Fruit fly (Drosophila melanogaster): ENCODE data around the gene opm.

opm gene

DNA sequence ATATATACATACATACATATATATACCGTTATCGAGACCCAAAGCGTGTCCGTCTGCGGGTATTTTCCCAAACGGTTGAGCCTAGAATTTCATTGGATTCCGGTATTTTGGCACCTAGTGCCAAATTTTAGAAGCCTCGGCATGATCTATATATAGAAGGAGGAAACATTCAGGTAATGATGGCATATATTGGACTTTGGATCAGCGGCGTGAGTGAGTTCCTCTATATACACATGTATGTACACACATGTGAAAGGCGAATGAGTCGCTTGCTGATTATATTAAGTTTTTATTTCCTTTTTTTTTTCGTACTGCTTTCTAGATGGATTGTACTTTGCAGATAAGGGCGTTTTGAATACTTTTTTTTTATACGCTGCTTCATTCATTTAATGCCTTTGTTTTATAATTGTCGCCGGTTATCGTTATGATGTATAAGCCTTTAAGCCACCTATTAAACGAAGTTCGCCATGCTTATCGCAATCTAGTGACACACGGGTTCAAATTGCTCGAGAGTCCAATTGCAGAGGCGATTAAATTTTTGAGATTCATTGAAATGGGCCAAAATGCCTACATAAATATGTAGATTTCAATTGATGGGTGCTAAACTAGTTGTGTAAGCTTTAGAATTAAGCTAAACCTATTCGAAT, 13.1 kb upstream of the opm start:
- TF ChIP-seq CG14655 (GFP tag; optimal IDR thresholded peaks at IDR 0.05) (peak; percentile 48), Ets98B (GFP tag; IDR thresholded peaks at IDR 0.05) (0 out of 2 replicates have a peak, but pooled peaks have one; percentile 9), gl (tag; optimal IDR thresholded peaks at IDR 0.05) (peak; percentile 57), CG13204 (GFP tag; optimal IDR thresholded peaks at IDR 0.05) (peak; percentile 51), CG9948 (tag; optimal IDR thresholded peaks at IDR 0.05) (no peak), Pif1A (GFP tag; optimal IDR thresholded peaks at IDR 0.05) (peak; percentile 18), CG34367 (tag; optimal IDR thresholded peaks at IDR 0.05) (no peak), Pif1B (GFP tag; optimal IDR thresholded peaks at IDR 0.05) (peak; percentile 40), Snoo (tag; optimal IDR thresholded peaks at IDR 0.05) (peak; percentile 31)

DNA sequence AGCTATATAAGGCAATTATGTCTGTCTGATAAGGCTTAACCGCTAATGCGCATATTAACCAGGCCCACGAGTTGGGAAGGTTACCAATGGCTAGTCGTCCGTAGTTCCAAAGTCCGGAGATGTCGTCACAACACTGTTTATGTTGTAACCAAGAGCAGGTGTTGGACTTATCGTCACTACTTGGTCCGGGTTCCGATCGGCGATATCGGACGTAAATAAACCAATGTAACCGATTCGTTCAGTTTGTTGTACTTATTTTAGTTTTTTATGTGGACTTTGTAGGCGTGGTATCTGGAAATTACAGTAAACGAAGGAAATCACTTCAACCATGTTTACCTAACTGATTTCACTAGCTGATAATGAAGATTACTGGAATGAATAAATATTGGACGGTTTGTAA, 12.2 kb upstream of the opm start:
- TF ChIP-seq gl (tag; optimal IDR thresholded peaks at IDR 0.05) (peak; percentile 46), fd96Ca (GFP tag; IDR thresholded peaks at IDR 0.05) (no peak), CG8159 (tag; optimal IDR thresholded peaks at IDR 0.05) (peak; percentile 11), CG12605 (GFP tag; IDR thresholded peaks at IDR 0.05) (peak; percentile 12; the same call in 1 of the 2 replicates), CG34367 (tag; optimal IDR thresholded peaks at IDR 0.05) (no peak)

DNA sequence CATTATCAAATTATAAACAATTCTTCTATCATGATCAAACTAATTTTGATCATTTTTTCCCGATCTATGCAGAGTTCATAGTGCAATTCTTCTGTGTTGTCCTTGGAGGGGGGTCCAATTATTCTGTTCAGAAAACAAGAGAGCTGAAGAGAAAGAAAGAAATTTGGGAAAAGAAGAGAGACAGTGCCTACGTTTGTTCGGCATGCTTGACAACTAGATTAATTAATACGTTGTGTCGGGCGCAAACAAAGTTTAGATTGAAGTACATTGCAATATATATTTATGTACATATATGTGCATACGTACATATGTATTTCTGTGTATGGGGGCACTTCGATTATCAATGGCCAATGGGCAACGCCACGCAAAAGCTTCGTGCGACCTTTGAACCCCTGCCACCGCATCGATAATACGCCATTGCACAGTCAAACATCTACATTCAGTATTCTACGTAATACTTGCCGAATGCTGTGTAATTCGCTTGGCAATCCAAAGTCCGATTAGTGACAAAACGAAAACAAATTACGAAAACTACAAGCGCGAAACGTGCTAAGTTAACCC, 11.4 kb upstream of the opm start:
- TF ChIP-seq CG32121 (GFP tag; IDR thresholded peaks at IDR 0.05) (no peak), EcR (GFP tag; optimal IDR thresholded peaks at IDR 0.05) (no peak), CG17806 (tag; optimal IDR thresholded peaks at IDR 0.05) (no peak), CG8301 (tag; optimal IDR thresholded peaks at IDR 0.05) (no peak), D1 (tag; optimal IDR thresholded peaks at IDR 0.05) (no peak), CG34367 (tag; optimal IDR thresholded peaks at IDR 0.05) (no peak), CG10348 (GFP tag; IDR thresholded peaks at IDR 0.05) (no peak), CG13204 (GFP tag; optimal IDR thresholded peaks at IDR 0.05) (no peak), CG9948 (tag; optimal IDR thresholded peaks at IDR 0.05) (no peak), CG4496 (GFP tag; IDR thresholded peaks at IDR 0.05) (no peak), Pif1B (GFP tag; optimal IDR thresholded peaks at IDR 0.05) (no peak), CG12605 (GFP tag; IDR thresholded peaks at IDR 0.05) (peak; percentile 26; the same call in 1 of the 2 replicates), gl (tag; optimal IDR thresholded peaks at IDR 0.05) (peak; percentile 29), Ets98B (GFP tag; IDR thresholded peaks at IDR 0.05) (peak; percentile 26; the same call in 1 of the 2 replicates), Snoo (tag; optimal IDR thresholded peaks at IDR 0.05) (no peak)

DNA sequence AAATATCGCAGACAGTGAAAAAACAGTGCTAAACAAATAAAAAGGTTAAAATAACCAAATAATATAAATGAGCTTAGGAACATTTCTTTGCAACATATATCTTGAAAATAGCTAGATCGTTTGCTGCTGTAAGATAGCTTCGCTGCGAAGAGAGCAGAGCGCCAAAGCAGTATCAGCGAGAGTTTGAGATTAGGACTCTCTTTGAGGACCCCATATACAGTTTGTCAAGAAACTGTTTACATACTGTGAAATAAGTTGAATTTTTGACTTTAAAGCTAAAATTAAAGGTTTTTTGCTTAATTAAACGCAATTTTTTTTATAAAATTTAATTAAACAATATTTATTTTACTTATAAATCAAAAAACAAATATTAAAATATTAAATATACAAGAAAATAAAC, 10.4 kb upstream of the opm start:
- TF ChIP-seq Pif1A (GFP tag; optimal IDR thresholded peaks at IDR 0.05) (no peak), CG34367 (tag; optimal IDR thresholded peaks at IDR 0.05) (no peak), fd96Ca (GFP tag; IDR thresholded peaks at IDR 0.05) (no peak)

DNA sequence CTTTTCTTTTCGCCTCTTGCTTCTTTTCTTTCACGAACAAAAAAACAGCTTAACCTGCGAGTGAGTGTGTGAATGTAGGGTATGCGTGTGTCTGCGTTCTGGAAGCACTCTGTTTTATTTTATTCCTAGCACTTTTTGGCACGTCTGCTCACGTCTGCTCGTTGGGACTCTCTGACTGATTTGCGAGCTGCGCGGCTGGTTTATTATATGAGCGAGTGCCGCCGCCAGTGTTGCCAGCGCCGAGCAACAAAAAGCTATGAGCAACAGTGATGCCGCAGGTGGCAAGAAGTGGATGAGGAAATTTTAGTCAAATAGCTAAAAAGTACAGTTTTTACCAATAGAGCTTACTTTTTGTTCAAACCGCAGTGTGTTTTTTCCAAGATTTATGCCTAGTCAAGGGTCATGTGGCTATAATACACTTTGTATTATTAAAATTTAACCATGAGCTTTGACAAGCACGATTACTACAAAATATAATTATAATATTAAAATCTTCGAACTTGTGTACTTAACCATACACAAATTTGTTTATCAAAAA, 9.9 kb upstream of the opm start, which contains the start of gene Lsd-2:
Gene Lsd-2 (minus strand): TSS at position 183 of the 538 bp plus-strand sequence.
- TF ChIP-seq CG34367 (tag; optimal IDR thresholded peaks at IDR 0.05) = peak; percentile 30
- TF ChIP-seq CG17806 (tag; optimal IDR thresholded peaks at IDR 0.05) = peak; percentile 10
- peak; percentile 31 for TF ChIP-seq gl (tag; optimal IDR thresholded peaks at IDR 0.05)
- peak; percentile 37 for TF ChIP-seq Pif1B (GFP tag; optimal IDR thresholded peaks at IDR 0.05)
- TF ChIP-seq EcR (GFP tag; optimal IDR thresholded peaks at IDR 0.05) = no peak
- peak; percentile 51 for TF ChIP-seq Ets98B (GFP tag; IDR thresholded peaks at IDR 0.05)
- TF ChIP-seq Snoo (tag; optimal IDR thresholded peaks at IDR 0.05) = peak; percentile 12
- TF ChIP-seq rn (GFP tag; IDR thresholded peaks at IDR 0.05) = no peak
- TF ChIP-seq CG9948 (tag; optimal IDR thresholded peaks at IDR 0.05) = no peak
- no peak for TF ChIP-seq CG10348 (GFP tag; IDR thresholded peaks at IDR 0.05)
- TF ChIP-seq CG14655 (GFP tag; optimal IDR thresholded peaks at IDR 0.05) = peak; percentile 40
- TF ChIP-seq CG13204 (GFP tag; optimal IDR thresholded peaks at IDR 0.05) = peak; percentile 4
- TF ChIP-seq Pif1A (GFP tag; optimal IDR thresholded peaks at IDR 0.05) = no peak
- peak; percentile 42 for TF ChIP-seq CG8159 (tag; optimal IDR thresholded peaks at IDR 0.05)
- peak; percentile 53; the same call in 2 of the 3 replicates for TF ChIP-seq CG4496 (GFP tag; IDR thresholded peaks at IDR 0.05)
- no peak for TF ChIP-seq D1 (tag; optimal IDR thresholded peaks at IDR 0.05)
- peak; percentile 50; the same call in 1 of the 2 replicates for TF ChIP-seq CG12605 (GFP tag; IDR thresholded peaks at IDR 0.05)
- TF ChIP-seq fd96Ca (GFP tag; IDR thresholded peaks at IDR 0.05) = peak; percentile 50; the same call in 1 of the 3 replicates
- 0 out of 2 replicates have a peak, but pooled peaks have one; percentile 18 for TF ChIP-seq CG32121 (GFP tag; IDR thresholded peaks at IDR 0.05)
- peak; percentile 9 for TF ChIP-seq CG15710 (tag; optimal IDR thresholded peaks at IDR 0.05)
- no peak for TF ChIP-seq CG8301 (tag; optimal IDR thresholded peaks at IDR 0.05)

DNA sequence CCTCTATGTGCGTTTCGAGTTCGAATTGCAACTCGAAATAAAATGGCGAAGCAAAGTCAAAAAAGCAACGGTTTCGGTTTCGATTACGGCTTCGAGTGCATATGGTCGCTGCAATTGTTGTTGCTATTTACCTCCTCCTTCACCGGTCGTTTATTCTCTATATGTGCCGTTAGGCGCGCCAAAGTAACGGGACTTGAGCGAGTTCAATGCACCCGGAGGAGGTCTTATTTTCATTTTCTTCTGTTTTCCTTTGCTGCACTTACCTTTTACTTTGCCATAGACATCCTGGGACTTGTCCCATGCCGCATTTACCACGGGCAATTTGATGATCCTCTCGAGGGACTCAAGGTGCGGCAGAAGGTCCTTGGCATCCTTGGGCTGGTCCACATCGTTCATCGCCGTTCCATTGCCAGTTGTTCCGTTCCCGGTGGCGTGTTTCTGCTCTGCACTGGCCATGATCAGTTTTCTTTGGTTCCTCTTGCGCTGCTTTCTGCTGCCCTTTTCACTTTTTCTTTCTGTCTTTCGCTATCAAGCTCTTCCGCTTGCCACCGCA, 9.3 kb upstream of the opm start:
- TF ChIP-seq CG17806 (tag; optimal IDR thresholded peaks at IDR 0.05) (no peak), CG14655 (GFP tag; optimal IDR thresholded peaks at IDR 0.05) (no peak), EcR (GFP tag; optimal IDR thresholded peaks at IDR 0.05) (peak; percentile 76), CG8301 (tag; optimal IDR thresholded peaks at IDR 0.05) (no peak)

Data from whole organism, pupa.